Worm (Caenorhabditis elegans): ENCODE measurements around the gene str-93.

Gene str-93

ce11 chrV:17707022-17707421 is 33.8 kb upstream of the str-93 start, which contains the start of gene srh-31:
Gene srh-31 (plus strand): TSS chrV:17707322.
- TF ChIP-seq jun-1 (tag; optimal IDR thresholded peaks at IDR 0.05): no peak
- no peak for TF ChIP-seq daf-8 (GFP tag; IDR thresholded peaks at IDR 0.05)
- no peak for TF ChIP-seq Y48G9A.11 (GFP tag; IDR thresholded peaks at IDR 0.05)
- no peak for TF ChIP-seq Y5F2A.4 (GFP tag; optimal IDR thresholded peaks at IDR 0.05)
- no peak for TF ChIP-seq T26A8.4 (GFP tag; IDR thresholded peaks at IDR 0.05)
- no peak for TF ChIP-seq Y105C5A.15 (GFP tag; IDR thresholded peaks at IDR 0.05)
- no peak for TF ChIP-seq F26F4.8 (GFP tag; conservative IDR thresholded peaks at IDR 0.05)
- TF ChIP-seq ceh-62 (tag; optimal IDR thresholded peaks at IDR 0.05): no peak
- TF ChIP-seq nhr-10 (tag; optimal IDR thresholded peaks at IDR 0.05): no peak
- no peak for TF ChIP-seq mdl-1 (tag; optimal IDR thresholded peaks at IDR 0.05)
- no peak for TF ChIP-seq ctbp-1 (GFP tag; IDR thresholded peaks at IDR 0.05)
- TF ChIP-seq lsy-2 (tag; optimal IDR thresholded peaks at IDR 0.05): no peak

- TF ChIP-seq daf-12 (tag; optimal IDR thresholded peaks at IDR 0.05) (no peak), nhr-41 (GFP tag; IDR thresholded peaks at IDR 0.05) (no peak), ceh-82 (tag; optimal IDR thresholded peaks at IDR 0.05) (no peak), ceh-20 (GFP tag; IDR thresholded peaks at IDR 0.05) (no peak), duxl-1 (tag; optimal IDR thresholded peaks at IDR 0.05; ENCODE audit: poor library complexity) (no peak), unc-62 (GFP tag; optimal IDR thresholded peaks at IDR 0.05 in 1 of 2) (peak in 1 of 2 experiments; percentile 94), unc-62 (tag; optimal IDR thresholded peaks at IDR 0.05) (no peak), snpc-4 (tag; optimal IDR thresholded peaks at IDR 0.05) (no peak), aha-1 (tag) (peak; percentile 92), egl-43 (GFP tag; IDR thresholded peaks at IDR 0.05) (no peak)
These were observed 33.1 kb upstream of the str-93 start for ce11 chrV:17706217-17706806.

ce11 chrV:17705814-17706213 is 32.6 kb upstream of the str-93 start, which contains the start of gene W06D12.6:
Gene W06D12.6 (plus strand): TSS chrV:17706114.
- TF ChIP-seq nhr-42 (GFP tag; IDR thresholded peaks at IDR 0.05): no peak
- TF ChIP-seq mep-1 (tag; optimal IDR thresholded peaks at IDR 0.05): no peak
- TF ChIP-seq nhr-6 (tag; optimal IDR thresholded peaks at IDR 0.05): no peak
- TF ChIP-seq daf-8 (GFP tag; IDR thresholded peaks at IDR 0.05): no peak

ce11 chrV:17700728-17701262 is 27.6 kb upstream of the str-93 start, which contains the start of the genes Y26G10.5 and srh-32:
Gene Y26G10.5 (minus strand): TSS chrV:17700828.
Gene srh-32 (plus strand): TSS chrV:17701212.
- TF ChIP-seq tra-1 (GFP tag; IDR thresholded peaks at IDR 0.05) (no peak), ceh-82 (tag; optimal IDR thresholded peaks at IDR 0.05) (no peak), aha-1 (tag) (peak; percentile 55), F26F4.8 (GFP tag; conservative IDR thresholded peaks at IDR 0.05) (no peak), ceh-28 (tag; optimal IDR thresholded peaks at IDR 0.05) (no peak)

- TF ChIP-seq daf-19 (GFP tag; conservative IDR thresholded peaks at IDR 0.05): no peak
- no peak for TF ChIP-seq F49E8.2 (tag; optimal IDR thresholded peaks at IDR 0.05; ENCODE audit: borderline replicate concordance)
- no peak for TF ChIP-seq lim-7 (GFP tag; IDR thresholded peaks at IDR 0.05)
- TF ChIP-seq nhr-76 (tag; optimal IDR thresholded peaks at IDR 0.05): no peak
- TF ChIP-seq daf-8 (GFP tag; IDR thresholded peaks at IDR 0.05): no peak
- no peak for TF ChIP-seq F37D6.2 (tag; optimal IDR thresholded peaks at IDR 0.05)
- TF ChIP-seq unc-130 (GFP tag; optimal IDR thresholded peaks at IDR 0.05): no peak
- TF ChIP-seq pha-4 (GFP tag; IDR thresholded peaks at IDR 0.05): no peak
- no peak for TF ChIP-seq pha-4 (tag; optimal IDR thresholded peaks at IDR 0.05)
These were observed 26.4 kb upstream of the str-93 start, which contains the start of gene Y26G10.6 for ce11 chrV:17699659-17700058. Gene Y26G10.6 (plus strand): TSS chrV:17699959.
